Worm (Caenorhabditis elegans): Measurements from ENCODE around the gene rps-29.

DNA sequence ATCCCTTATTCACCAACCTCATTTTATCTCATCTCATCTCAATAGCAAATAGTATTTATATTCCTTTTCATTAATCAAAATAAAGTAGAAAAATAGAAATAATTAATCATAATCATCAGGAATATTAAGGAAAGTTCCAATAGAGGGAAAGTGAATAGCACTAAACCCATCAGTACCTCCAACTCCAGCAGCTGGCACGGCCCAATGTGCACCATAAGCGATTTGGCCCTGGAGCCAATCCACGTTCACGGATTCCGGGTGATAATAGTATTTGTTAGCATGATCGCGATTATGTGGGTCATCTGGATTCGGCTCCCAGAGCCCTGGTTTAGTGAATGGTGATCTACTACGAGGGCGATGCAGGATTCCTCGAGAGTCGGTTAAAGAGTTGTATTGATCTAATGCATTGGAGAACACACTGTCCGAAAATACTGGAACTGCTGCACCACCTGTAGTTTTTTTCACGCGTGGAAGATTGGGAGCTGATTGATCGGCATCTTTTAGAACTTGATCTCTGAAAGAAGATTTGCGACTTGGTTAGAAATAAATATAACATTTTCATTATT is 41.7 kb downstream of the rps-29 start:
- TF ChIP-seq pag-3 (tag; optimal IDR thresholded peaks at IDR 0.05; ENCODE audit: borderline replicate concordance, insufficient read depth) (no peak), nhr-47 (tag; optimal IDR thresholded peaks at IDR 0.05) (peak; percentile 68), rnt-1 (tag; optimal IDR thresholded peaks at IDR 0.05) (peak; percentile 38), nhr-90 (tag; optimal IDR thresholded peaks at IDR 0.05; ENCODE audit: poor library complexity) (peak; percentile 69), nhr-76 (tag; optimal IDR thresholded peaks at IDR 0.05) (no peak), pqm-1 (tag; optimal IDR thresholded peaks at IDR 0.05) (no peak), nhr-11 (tag; optimal IDR thresholded peaks at IDR 0.05) (peak; percentile 22)

Data from whole organism, L1 larva.